Worm (Caenorhabditis elegans) whole organism, L4/young adult: ENCODE measurements around the gene ZK666.2.

Experiments
- W03F9.2 ChIP-seq: fragments of 150-350 bp; optimal IDR thresholded peaks from 2 replicates; lab custom pipeline; 2014; ENCODE audit warnings: missing biosample characterization, missing genetic modification characterization
- dao-5 ChIP-seq: sonication (generic microtip); optimal IDR thresholded peaks from 2 replicates; lab custom pipeline; 2016; ENCODE audit warnings: missing genotype, missing genetic modification characterization, moderate library complexity, missing compliant biosample characterization
- him-1 ChIP-seq: sonication (generic microtip); optimal IDR thresholded peaks from 2 replicates; lab custom pipeline; 2016; ENCODE audit warnings: missing genotype, missing genetic modification reagents, missing genetic modification characterization, missing compliant biosample characterization

DNA sequence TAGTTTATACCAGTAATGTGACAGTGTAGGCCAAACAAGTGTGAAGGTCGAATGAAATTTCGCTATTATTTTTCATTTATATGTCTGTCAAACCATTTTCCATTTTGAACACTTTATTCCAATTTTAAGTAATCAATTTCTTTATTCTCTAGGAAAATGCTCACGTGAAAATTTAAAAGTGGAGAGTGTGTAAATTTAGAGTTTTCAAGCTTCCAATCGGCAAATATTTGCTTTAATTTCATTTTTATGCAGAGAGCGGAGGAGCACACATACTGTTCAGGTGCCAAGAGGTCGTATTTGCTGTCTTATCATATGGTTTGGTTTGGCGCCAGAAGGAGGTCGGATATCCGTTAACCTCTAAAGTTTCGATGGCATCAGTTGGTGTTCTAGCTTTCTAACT lies 24.9 kb downstream of the ZK666.2 start:
- TF ChIP-seq him-1 (tag; lab: Kevin White, UChicago), result no peak
- TF ChIP-seq dao-5 (tag; lab: Kevin White, UChicago), result no peak
- no peak for TF ChIP-seq W03F9.2 (tag; lab: Kevin White, UChicago)
